Fruit fly (Drosophila melanogaster) whole organism, embryonic: Measurements from ENCODE around the gene CG8312.
A peak's percentile ranks its signal among the peaks of the same experiment; 100 is the strongest.

Source experiments
- BEAF-32 ChIP-seq: fragments of 200-800 bp; sonication (Bioruptor generic); optimal IDR thresholded peaks from 3 replicates; lab custom pipeline; 2017; ENCODE audit warnings: missing biosample characterization, missing genetic modification characterization, mild to moderate bottlenecking, moderate library complexity, missing genetic modification reagents
- Blimp-1 ChIP-seq: fragments of 200-800 bp; sonication (Bioruptor generic); optimal IDR thresholded peaks from 3 replicates; lab custom pipeline; 2018; ENCODE audit warnings: missing biosample characterization, missing genetic modification characterization, mild to moderate bottlenecking, moderate library complexity, missing genetic modification reagents
- CG10147 ChIP-seq: fragments of 200-800 bp; sonication (Bioruptor generic); optimal IDR thresholded peaks from 2 replicates; lab custom pipeline; 2019; ENCODE audit warnings: missing biosample characterization, mild to moderate bottlenecking, missing genetic modification characterization, moderate library complexity
- CG10267 ChIP-seq: fragments of 200-800 bp; sonication (Bioruptor generic); optimal IDR thresholded peaks from 2 replicates; lab custom pipeline; 2018; ENCODE audit warnings: missing biosample characterization, mild to moderate bottlenecking, missing genetic modification characterization, moderate library complexity
- CG10979 ChIP-seq: fragments of 200-800 bp; sonication (Bioruptor generic); optimal IDR thresholded peaks from 2 replicates; lab custom pipeline; 2018; ENCODE audit warnings: missing biosample characterization, mild to moderate bottlenecking, missing genetic modification characterization, moderate library complexity
- CG11696 ChIP-seq: fragments of 200-800 bp; sonication (Bioruptor generic); IDR thresholded peaks from 2 replicates; pipeline ENCODE4 v1.3.6; 2022; ENCODE audit warnings: missing biosample characterization, missing genetic modification characterization
- CG12071 ChIP-seq: fragments of 200-800 bp; sonication (Bioruptor generic); optimal IDR thresholded peaks from 3 replicates; lab custom pipeline; 2018; ENCODE audit warnings: missing biosample characterization, mild to moderate bottlenecking, missing genetic modification characterization
- CG13123 ChIP-seq: fragments of 200-800 bp; sonication (Bioruptor generic); optimal IDR thresholded peaks from 2 replicates; lab custom pipeline; 2016; ENCODE audit warnings: missing biosample characterization, missing genetic modification characterization
- CG14710 ChIP-seq: fragments of 200-800 bp; sonication (Bioruptor generic); optimal IDR thresholded peaks from 3 replicates; lab custom pipeline; 2019; ENCODE audit warnings: missing biosample characterization, mild to moderate bottlenecking, missing genetic modification characterization, moderate library complexity
- CG14965 ChIP-seq: fragments of 200-800 bp; sonication (Bioruptor generic); optimal IDR thresholded peaks from 2 replicates; lab custom pipeline; 2016; ENCODE audit warnings: missing biosample characterization, missing genetic modification characterization, borderline replicate concordance
- CG1602 ChIP-seq: fragments of 200-800 bp; sonication (Bioruptor generic); optimal IDR thresholded peaks from 3 replicates; lab custom pipeline; 2016; ENCODE audit warnings: missing biosample characterization, missing genetic modification characterization
- CG16815 ChIP-seq: fragments of 200-800 bp; sonication (Bioruptor generic); optimal IDR thresholded peaks from 3 replicates; lab custom pipeline; 2017; ENCODE audit warnings: missing biosample characterization, mild to moderate bottlenecking, missing genetic modification characterization
- CG16863 ChIP-seq: fragments of 200-800 bp; sonication (Bioruptor generic); optimal IDR thresholded peaks from 3 replicates; lab custom pipeline; 2016; ENCODE audit warnings: missing biosample characterization, missing genetic modification characterization
- CG17328 ChIP-seq: fragments of 200-800 bp; sonication (Bioruptor generic); IDR thresholded peaks from 2 replicates; pipeline ENCODE4 v1.3.6; 2022; ENCODE audit warnings: missing biosample characterization, missing genetic modification characterization
- CG17359 ChIP-seq: fragments of 200-800 bp; sonication (Bioruptor generic); optimal IDR thresholded peaks from 3 replicates; lab custom pipeline; 2018; ENCODE audit warnings: missing biosample characterization, mild to moderate bottlenecking, missing genetic modification characterization, moderate library complexity
- CG18476 ChIP-seq: fragments of 200-800 bp; sonication (Bioruptor generic); optimal IDR thresholded peaks from 2 replicates; lab custom pipeline; 2016; ENCODE audit warnings: missing biosample characterization, mild to moderate bottlenecking, missing genetic modification characterization
- CG3281 ChIP-seq: fragments of 200-800 bp; sonication (Bioruptor generic); optimal IDR thresholded peaks from 3 replicates; lab custom pipeline; 2017; ENCODE audit warnings: missing biosample characterization, mild to moderate bottlenecking, missing genetic modification characterization
- CG34376 ChIP-seq: fragments of 200-800 bp; sonication (Bioruptor generic); optimal IDR thresholded peaks from 2 replicates; lab custom pipeline; 2018; ENCODE audit warnings: missing biosample characterization, mild to moderate bottlenecking, missing genetic modification characterization
- CG5245 ChIP-seq: fragments of 200-800 bp; sonication (Bioruptor generic); optimal IDR thresholded peaks from 3 replicates; lab custom pipeline; 2016; ENCODE audit warnings: missing biosample characterization, missing genetic modification characterization
- CG5953 ChIP-seq: fragments of 200-800 bp; sonication (Bioruptor generic); IDR thresholded peaks from 2 replicates; pipeline ENCODE4 v1.3.6; 2022; ENCODE audit warnings: missing biosample characterization, missing genetic modification characterization
- CG6654 ChIP-seq: fragments of 200-800 bp; sonication (Bioruptor generic); optimal IDR thresholded peaks from 2 replicates; lab custom pipeline; 2017; ENCODE audit warnings: missing biosample characterization, mild to moderate bottlenecking, missing genetic modification characterization
- CG7556 ChIP-seq: fragments of 200-800 bp; sonication (Bioruptor generic); optimal IDR thresholded peaks from 2 replicates; lab custom pipeline; 2017; ENCODE audit warnings: missing biosample characterization, mild to moderate bottlenecking, missing genetic modification characterization
- CG8944 ChIP-seq: fragments of 200-800 bp; sonication (Bioruptor generic); optimal IDR thresholded peaks from 3 replicates; lab custom pipeline; 2016; ENCODE audit warnings: missing biosample characterization, missing genetic modification characterization
- CHES-1-like ChIP-seq: fragments of 200-800 bp; sonication (Bioruptor generic); optimal IDR thresholded peaks from 2 replicates; lab custom pipeline; 2016; ENCODE audit warnings: missing biosample characterization, missing genetic modification characterization
- CkIIα-i1 ChIP-seq: fragments of 200-800 bp; sonication (Bioruptor generic); IDR thresholded peaks from 2 replicates; pipeline ENCODE4 v1.3.6; 2022; ENCODE audit warnings: missing biosample characterization, missing genetic modification characterization
- Dip2 ChIP-seq: fragments of 200-800 bp; sonication (Bioruptor generic); IDR thresholded peaks from 2 replicates; pipeline ENCODE4 v1.3.6; 2022; ENCODE audit warnings: missing biosample characterization, missing genetic modification characterization
- Eip74EF ChIP-seq, 2 experiments: fragments of 200-800 bp in 1 of 2; fragments of >200 bp in 1 of 2; sonication (Bioruptor generic) in 1 of 2; optimal IDR thresholded peaks; 2 replicates each; lab custom pipeline; 2017 to 2019; ENCODE audit warnings: missing biosample characterization in 2 of 2, missing genetic modification characterization in 2 of 2, mild to moderate bottlenecking in 1 of 2, moderate library complexity in 1 of 2
- Elba2 ChIP-seq: fragments of 200-800 bp; sonication (Bioruptor generic); optimal IDR thresholded peaks from 3 replicates; lab custom pipeline; 2016; ENCODE audit warnings: missing biosample characterization, missing genetic modification characterization
- Hr78 ChIP-seq, 2 experiments: fragments of 200-800 bp in 1 of 2; fragments of >200 bp in 1 of 2; sonication (Bioruptor generic) in 1 of 2; optimal IDR thresholded peaks; 2 replicates each; lab custom pipeline; 2017 to 2019; ENCODE audit warnings: missing biosample characterization in 2 of 2, missing genetic modification characterization in 2 of 2, mild to moderate bottlenecking in 1 of 2, moderate library complexity in 1 of 2
- Meics ChIP-seq: fragments of 200-800 bp; sonication (Bioruptor generic); optimal IDR thresholded peaks from 2 replicates; lab custom pipeline; 2017; ENCODE audit warnings: missing biosample characterization, mild to moderate bottlenecking, missing genetic modification characterization
- NfI ChIP-seq: fragments of 200-800 bp; sonication (Bioruptor generic); optimal IDR thresholded peaks from 3 replicates; lab custom pipeline; 2018; ENCODE audit warnings: missing biosample characterization, mild to moderate bottlenecking, missing genetic modification characterization, moderate library complexity
- Oli ChIP-seq: fragments of 200-800 bp; sonication (Bioruptor generic); optimal IDR thresholded peaks from 2 replicates; lab custom pipeline; 2018; ENCODE audit warnings: missing biosample characterization, mild to moderate bottlenecking, missing genetic modification characterization, moderate library complexity
- bsh ChIP-seq, 2 experiments: fragments of 200-800 bp; sonication (Bioruptor generic); optimal IDR thresholded peaks; 2 replicates each; lab custom pipeline; 2017 to 2018; ENCODE audit warnings: mild to moderate bottlenecking in 2 of 2, missing biosample characterization in 2 of 2, missing genetic modification characterization in 2 of 2, moderate library complexity in 1 of 2
- emc ChIP-seq: fragments of 200-800 bp; sonication (Bioruptor generic); optimal IDR thresholded peaks from 2 replicates; lab custom pipeline; 2016; ENCODE audit warnings: missing biosample characterization, missing genetic modification characterization
- kay ChIP-seq: fragments of 200-800 bp; sonication (Bioruptor generic); optimal IDR thresholded peaks from 2 replicates; lab custom pipeline; 2016; ENCODE audit warnings: missing biosample characterization, missing genetic modification characterization
- lmd ChIP-seq: fragments of 200-800 bp; sonication (Bioruptor generic); IDR thresholded peaks from 2 replicates; pipeline ENCODE4 v1.3.6; 2022; ENCODE audit warnings: missing biosample characterization, missing genetic modification characterization
- maf-S ChIP-seq: fragments of 200-800 bp; sonication (Bioruptor generic); optimal IDR thresholded peaks from 2 replicates; lab custom pipeline; 2016; ENCODE audit warnings: missing biosample characterization, missing genetic modification characterization
- nerfin-1 ChIP-seq: fragments of 200-800 bp; sonication (Bioruptor generic); optimal IDR thresholded peaks from 3 replicates; lab custom pipeline; 2019; ENCODE audit warnings: missing biosample characterization, mild to moderate bottlenecking, missing genetic modification characterization, moderate library complexity
- oc ChIP-seq: fragments of 200-800 bp; sonication (Bioruptor generic); optimal IDR thresholded peaks from 2 replicates; lab custom pipeline; 2018; ENCODE audit warnings: missing biosample characterization, mild to moderate bottlenecking, missing genetic modification characterization, moderate library complexity
- otp ChIP-seq: fragments of 200-800 bp; sonication (Bioruptor generic); IDR thresholded peaks from 3 replicates; pipeline ENCODE4, ENCODE4 v1.3.6; 2022; ENCODE audit warnings: missing biosample characterization, missing genetic modification characterization
- pho ChIP-seq: fragments of 200-800 bp; sonication (Bioruptor generic); optimal IDR thresholded peaks from 2 replicates; lab custom pipeline; 2016; ENCODE audit warnings: missing biosample characterization, missing genetic modification characterization
- scrt ChIP-seq: fragments of 200-800 bp; sonication (Bioruptor generic); optimal IDR thresholded peaks from 2 replicates; lab custom pipeline; 2018; ENCODE audit warnings: missing biosample characterization, mild to moderate bottlenecking, missing genetic modification characterization, moderate library complexity
- sim ChIP-seq: fragments of 200-800 bp; sonication (Bioruptor generic); IDR thresholded peaks from 2 replicates; pipeline ENCODE4 v1.3.6; 2022; ENCODE audit warnings: missing biosample characterization, missing genetic modification characterization
- slou ChIP-seq: fragments of 200-800 bp; sonication (Bioruptor generic); optimal IDR thresholded peaks from 3 replicates; lab custom pipeline; 2016; ENCODE audit warnings: missing biosample characterization, missing genetic modification characterization
- sna ChIP-seq: fragments of 200-800 bp; sonication (Bioruptor generic); IDR thresholded peaks from 2 replicates; pipeline ENCODE4 v1.3.6; 2022; ENCODE audit warnings: missing biosample characterization, missing genetic modification characterization; ENCODE audit not compliant: partially characterized antibody
- stc ChIP-seq: fragments of 200-800 bp; sonication (Bioruptor generic); IDR thresholded peaks from 2 replicates; pipeline ENCODE4 v1.3.6; 2022; ENCODE audit warnings: missing biosample characterization, missing genetic modification characterization
- tin ChIP-seq: fragments of 200-800 bp; sonication (Bioruptor generic); optimal IDR thresholded peaks from 3 replicates; lab custom pipeline; 2016; ENCODE audit warnings: missing biosample characterization, missing genetic modification characterization
- zfh2 ChIP-seq: fragments of 200-800 bp; sonication (Bioruptor generic); optimal IDR thresholded peaks from 2 replicates; lab custom pipeline; 2016; ENCODE audit warnings: missing biosample characterization, missing genetic modification characterization

The CG8312 gene

dm6 chr3R:9577382-9578137 is 13.5 kb upstream of the CG8312 start, which contains the start of the genes Kap-alpha3 and Son (continued):
- peak; percentile 73 for TF ChIP-seq oc
- peak; percentile 82 for TF ChIP-seq sna (GFP tag; lab: Robert Waterston, UW)
- TF ChIP-seq CG13123 (GFP tag; lab: Kevin White, UChicago) = peak; percentile 100
- TF ChIP-seq CG14965 (GFP tag; lab: Kevin White, UChicago) = peak; percentile 62
- TF ChIP-seq CG34376 (GFP tag; lab: Kevin White, UChicago) = peak; percentile 98
- TF ChIP-seq nerfin-1 (tag; lab: Kevin White, UChicago) = peak; percentile 90
- peak; percentile 79 for TF ChIP-seq CG10979 (tag; lab: Kevin White, UChicago)
- peak; percentile 96 for TF ChIP-seq BEAF-32 (GFP tag; lab: Kevin White, UChicago)
- TF ChIP-seq CG5953 = peak; percentile 72
- TF ChIP-seq CG1602 = peak; percentile 86
- TF ChIP-seq Dip2 (GFP tag; lab: Robert Waterston, UW) = no peak
- TF ChIP-seq tin (GFP tag; lab: Kevin White, UChicago) = peak; percentile 90
- TF ChIP-seq CG6654 (GFP tag; lab: Kevin White, UChicago) = peak; percentile 76
- TF ChIP-seq Hr78 (GFP tag; optimal IDR thresholded peaks at IDR 0.05; lab: Kevin White, UChicago) = peak in 1 of 2 experiments; percentile 54
- TF ChIP-seq CG8944 (GFP tag; lab: Kevin White, UChicago) = peak; percentile 93
- TF ChIP-seq CG7556 (GFP tag; lab: Kevin White, UChicago) = peak; percentile 86
- TF ChIP-seq Eip74EF (GFP tag; optimal IDR thresholded peaks at IDR 0.05; lab: Kevin White, UChicago) = peak in 1 of 2 experiments; percentile 76
- peak; percentile 92 for TF ChIP-seq maf-S
- TF ChIP-seq CHES-1-like (GFP tag; lab: Kevin White, UChicago) = peak; percentile 95
- TF ChIP-seq bsh (GFP tag; optimal IDR thresholded peaks at IDR 0.05; lab: Kevin White, UChicago) = peak; percentile 44 to 80
- peak; percentile 84 for TF ChIP-seq slou (GFP tag; lab: Kevin White, UChicago)
- TF ChIP-seq CG16815 (GFP tag; lab: Kevin White, UChicago) = peak; percentile 87
- peak; percentile 58 for TF ChIP-seq sim
- peak; percentile 89 for TF ChIP-seq CG17328 (GFP tag; lab: Robert Waterston, UW)
- peak; percentile 84 for TF ChIP-seq Oli (tag; lab: Kevin White, UChicago)
- TF ChIP-seq CG11696 (GFP tag; lab: Robert Waterston, UW) = peak; percentile 67
- no peak for TF ChIP-seq CkIIα-i1 (GFP tag; lab: Robert Waterston, UW)
- peak; percentile 70 for TF ChIP-seq Blimp-1 (GFP tag; lab: Kevin White, UChicago)
- TF ChIP-seq CG10147 = peak; percentile 90
- peak; percentile 89 for TF ChIP-seq emc
- peak; percentile 95 for TF ChIP-seq CG14710 (tag; lab: Kevin White, UChicago)
- peak; percentile 97 for TF ChIP-seq NfI (GFP tag; lab: Kevin White, UChicago)
- TF ChIP-seq CG16863 (GFP tag; lab: Kevin White, UChicago) = peak; percentile 92
- TF ChIP-seq CG5245 (GFP tag; lab: Kevin White, UChicago) = peak; percentile 88
- TF ChIP-seq pho (GFP tag; lab: Kevin White, UChicago) = peak; percentile 96
- TF ChIP-seq otp (GFP tag; lab: Robert Waterston, UW) = peak; percentile 82; the same call in 2 of the 3 replicates
- TF ChIP-seq lmd (GFP tag; lab: Robert Waterston, UW) = peak; percentile 88
- TF ChIP-seq scrt (GFP tag; lab: Kevin White, UChicago) = peak; percentile 85
- TF ChIP-seq Elba2 = peak; percentile 5
- peak; percentile 91 for TF ChIP-seq CG10267 (tag; lab: Kevin White, UChicago)
- TF ChIP-seq CG3281 (GFP tag; lab: Kevin White, UChicago) = peak; percentile 94
- TF ChIP-seq CG17359 (tag; lab: Kevin White, UChicago) = peak; percentile 88
- peak; percentile 91 for TF ChIP-seq CG12071
- peak; percentile 95 for TF ChIP-seq Meics (GFP tag; lab: Kevin White, UChicago)
- TF ChIP-seq kay (GFP tag; lab: Kevin White, UChicago) = peak; percentile 80
- TF ChIP-seq stc (GFP tag; lab: Robert Waterston, UW) = peak; percentile 83
- peak; percentile 91 for TF ChIP-seq CG18476
- TF ChIP-seq zfh2 (GFP tag; lab: Kevin White, UChicago) = peak; percentile 96
